Worm (Caenorhabditis elegans): ENCODE data around the gene C27C12.3.
A peak's percentile ranks its signal among the peaks of the same experiment; 100 is the strongest.

The C27C12.3 gene

DNA sequence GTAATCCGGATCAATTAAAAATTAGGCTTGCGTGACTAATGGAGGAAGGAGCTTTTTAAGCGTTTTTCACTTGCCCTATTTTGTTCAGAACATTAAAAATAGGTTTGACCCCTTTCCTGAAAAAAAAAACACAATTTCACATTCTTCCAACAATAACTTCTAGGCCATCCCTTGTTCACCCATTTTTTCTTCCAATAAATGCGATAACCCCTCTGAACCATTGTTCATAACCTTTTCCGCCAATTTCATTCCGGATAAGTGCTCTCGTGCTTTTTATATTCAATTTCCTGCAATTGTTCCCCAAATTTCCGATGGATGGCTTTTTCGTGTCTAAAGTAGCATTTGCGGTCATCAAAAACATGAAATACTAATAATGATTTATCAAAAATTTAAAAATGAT, 50.2 kb downstream of the C27C12.3 start (continued):
- no peak for TF ChIP-seq attf-4 (tag; optimal IDR thresholded peaks at IDR 0.05)
- TF ChIP-seq nhr-11 (tag; optimal IDR thresholded peaks at IDR 0.05), result no peak
- no peak for TF ChIP-seq lin-15B (tag; optimal IDR thresholded peaks at IDR 0.05)
- TF ChIP-seq daf-16 (GFP tag; optimal IDR thresholded peaks at IDR 0.05), result no peak
- TF ChIP-seq daf-16 (tag; optimal IDR thresholded peaks at IDR 0.05), result peak; percentile 16
- no peak for TF ChIP-seq mdt-29 (GFP tag; IDR thresholded peaks at IDR 0.05)
- TF ChIP-seq tag-97 (GFP tag; IDR thresholded peaks at IDR 0.05), result 0 out of 2 replicates have a peak, but pooled peaks have one; percentile 23
- TF ChIP-seq F10B5.3 (tag; optimal IDR thresholded peaks at IDR 0.05), result no peak
- peak in 1 of 2 experiments; percentile 15 for TF ChIP-seq lsy-2 (tag; optimal IDR thresholded peaks at IDR 0.05)
- TF ChIP-seq jun-1 (tag; optimal IDR thresholded peaks at IDR 0.05), result no peak
- TF ChIP-seq lin-29 (GFP tag; IDR thresholded peaks at IDR 0.05), result no peak
- no peak for TF ChIP-seq Y105C5A.15 (GFP tag; IDR thresholded peaks at IDR 0.05)
- TF ChIP-seq zag-1 (tag; optimal IDR thresholded peaks at IDR 0.05), result no peak
- TF ChIP-seq nhr-76 (tag; optimal IDR thresholded peaks at IDR 0.05), result no peak
- TF ChIP-seq hmg-1.1 (GFP tag; IDR thresholded peaks at IDR 0.05), result no peak
- TF ChIP-seq dmd-8 (GFP tag; IDR thresholded peaks at IDR 0.05), result no peak
- TF ChIP-seq arid-1 (GFP tag; conservative IDR thresholded peaks at IDR 0.05), result no peak; the same call in 1 of the 2 replicates
- TF ChIP-seq zfp-2 (tag; optimal IDR thresholded peaks at IDR 0.05), result no peak
- TF ChIP-seq dve-1 (tag; optimal IDR thresholded peaks at IDR 0.05; ENCODE audit: insufficient read depth), result no peak
- no peak for TF ChIP-seq hif-1 (tag; optimal IDR thresholded peaks at IDR 0.05)
- peak; percentile 61; the same call in 1 of the 2 replicates for TF ChIP-seq zfp-3 (GFP tag; conservative IDR thresholded peaks at IDR 0.05)
- no peak for TF ChIP-seq daf-19 (GFP tag; conservative IDR thresholded peaks at IDR 0.05)
- TF ChIP-seq zip-11 (GFP tag; IDR thresholded peaks at IDR 0.05), result no peak
- no peak for TF ChIP-seq ztf-7 (tag; optimal IDR thresholded peaks at IDR 0.05)
- 0 out of 2 replicates have a peak, but pooled peaks have one; percentile 26 for TF ChIP-seq F44E2.7 (GFP tag; IDR thresholded peaks at IDR 0.05)
- TF ChIP-seq ztf-11 (tag; optimal IDR thresholded peaks at IDR 0.05), result no peak
- no peak for TF ChIP-seq D1046.2 (GFP tag; IDR thresholded peaks at IDR 0.05)
- TF ChIP-seq spr-3 (GFP tag; optimal IDR thresholded peaks at IDR 0.05), result no peak
- TF ChIP-seq cey-2 (tag; optimal IDR thresholded peaks at IDR 0.05; ENCODE audit: borderline replicate concordance, insufficient read depth), result no peak
- no peak for TF ChIP-seq ceh-44 (GFP tag; IDR thresholded peaks at IDR 0.05)
- TF ChIP-seq lir-3 (tag; optimal IDR thresholded peaks at IDR 0.05), result peak; percentile 10
- TF ChIP-seq duxl-1 (tag; optimal IDR thresholded peaks at IDR 0.05; ENCODE audit: poor library complexity), result no peak
- no peak for TF ChIP-seq nhr-28 (tag; optimal IDR thresholded peaks at IDR 0.05)
- no peak for TF ChIP-seq fkh-10 (GFP tag; optimal IDR thresholded peaks at IDR 0.05)
- no peak for TF ChIP-seq daf-8 (GFP tag; IDR thresholded peaks at IDR 0.05)
- TF ChIP-seq ZK337.2 (GFP tag; IDR thresholded peaks at IDR 0.05), result no peak
- no peak for TF ChIP-seq ceh-20 (GFP tag; IDR thresholded peaks at IDR 0.05)
- TF ChIP-seq ceh-28 (tag; optimal IDR thresholded peaks at IDR 0.05), result no peak
- TF ChIP-seq nhr-102 (tag; optimal IDR thresholded peaks at IDR 0.05), result peak; percentile 60
- TF ChIP-seq lin-13 (GFP tag; optimal IDR thresholded peaks at IDR 0.05), result no peak
- TF ChIP-seq dpl-1 (GFP tag; optimal IDR thresholded peaks at IDR 0.05), result no peak
- TF ChIP-seq skn-1 (tag; optimal IDR thresholded peaks at IDR 0.05), result no peak
- no peak for TF ChIP-seq php-3 (GFP tag; IDR thresholded peaks at IDR 0.05)
- TF ChIP-seq fos-1 (tag; optimal IDR thresholded peaks at IDR 0.05), result no peak
- no peak for TF ChIP-seq dmd-6 (GFP tag; IDR thresholded peaks at IDR 0.05)
- no peak for TF ChIP-seq nhr-10 (tag; optimal IDR thresholded peaks at IDR 0.05)
- TF ChIP-seq egl-43 (GFP tag; IDR thresholded peaks at IDR 0.05), result peak; percentile 39; the same call in 1 of the 2 replicates
- no peak for TF ChIP-seq mxl-3 (GFP tag; optimal IDR thresholded peaks at IDR 0.05)
- TF ChIP-seq ceh-62 (tag; optimal IDR thresholded peaks at IDR 0.05), result no peak
- no peak for TF ChIP-seq nhr-42 (GFP tag; IDR thresholded peaks at IDR 0.05)
- TF ChIP-seq aly-2 (tag; optimal IDR thresholded peaks at IDR 0.05), result no peak
- TF ChIP-seq nhr-6 (tag; optimal IDR thresholded peaks at IDR 0.05), result no peak
- TF ChIP-seq spr-1 (tag; optimal IDR thresholded peaks at IDR 0.05), result peak; percentile 34

All from whole organism, L4 larva.